Worm (Caenorhabditis elegans): ENCODE results near the gene rrp-1.

The rrp-1 gene

DNA sequence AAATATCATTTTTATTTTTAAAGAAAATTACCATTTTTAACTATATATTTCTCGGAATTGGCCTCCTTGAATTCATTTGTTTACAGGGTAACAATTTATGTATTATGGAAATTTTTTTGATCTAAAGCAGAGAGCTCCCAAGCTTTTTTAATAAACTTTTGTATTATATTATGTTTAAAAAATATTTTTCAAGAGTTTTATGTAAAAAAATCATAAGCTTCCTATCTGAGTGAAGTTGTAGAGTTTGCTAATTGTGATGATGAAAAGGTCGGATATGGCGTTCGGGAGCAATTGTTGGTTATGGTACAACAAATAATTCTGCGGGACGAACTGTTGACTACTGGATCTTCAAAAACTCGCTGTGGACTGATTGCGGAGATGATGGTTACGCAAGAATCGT, 39.2 kb upstream of the rrp-1 start, which contains the start of gene F44D12.19:
TSS of gene F44D12.19 (plus strand) at position 301 of the 400 bp plus-strand sequence.
- TF ChIP-seq ceh-62 (tag; optimal IDR thresholded peaks at IDR 0.05) (no peak), vab-7 (GFP tag; IDR thresholded peaks at IDR 0.05) (no peak), F37D6.2 (tag; optimal IDR thresholded peaks at IDR 0.05) (no peak), ceh-20 (GFP tag; IDR thresholded peaks at IDR 0.05) (no peak), hif-1 (tag; optimal IDR thresholded peaks at IDR 0.05) (no peak), lin-38 (GFP tag; IDR thresholded peaks at IDR 0.05) (no peak), daf-8 (GFP tag; IDR thresholded peaks at IDR 0.05) (no peak), T26A8.4 (GFP tag; IDR thresholded peaks at IDR 0.05) (no peak), nhr-111 (GFP tag; optimal IDR thresholded peaks at IDR 0.05) (no peak)

DNA sequence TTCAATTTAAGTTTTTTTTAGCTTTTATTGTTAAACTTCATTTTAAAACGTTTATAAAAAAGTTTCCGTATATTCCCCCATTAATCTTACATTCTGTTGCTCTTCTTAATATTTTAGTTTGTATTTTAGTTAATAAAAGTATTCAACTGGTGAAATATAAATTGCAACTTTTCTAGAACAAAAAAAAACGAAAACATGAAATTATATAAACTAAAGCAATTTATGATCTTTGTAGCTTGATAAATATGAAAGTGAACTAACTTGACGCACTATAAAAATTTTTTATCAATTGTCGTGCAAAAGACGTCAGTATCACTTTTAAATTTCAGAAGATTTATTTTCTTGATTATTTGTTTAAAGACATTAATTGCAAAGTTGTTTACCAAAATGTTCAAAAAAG, 35.6 kb upstream of the rrp-1 start, which contains the start of gene F44D12.2:
TSS of gene F44D12.2 (minus strand) at position 101 of the 400 bp plus-strand sequence.
- TF ChIP-seq aha-1 (tag) (peak; percentile 6), nhr-28 (tag; optimal IDR thresholded peaks at IDR 0.05) (peak; percentile 76), zip-2 (tag; optimal IDR thresholded peaks at IDR 0.05) (no peak), F26F4.8 (GFP tag; conservative IDR thresholded peaks at IDR 0.05) (no peak), daf-16 (GFP tag; optimal IDR thresholded peaks at IDR 0.05) (no peak), daf-16 (tag; optimal IDR thresholded peaks at IDR 0.05) (peak; percentile 37), unc-62 (GFP tag; optimal IDR thresholded peaks at IDR 0.05 in 1 of 2) (no peak), unc-62 (tag; optimal IDR thresholded peaks at IDR 0.05) (no peak)

DNA sequence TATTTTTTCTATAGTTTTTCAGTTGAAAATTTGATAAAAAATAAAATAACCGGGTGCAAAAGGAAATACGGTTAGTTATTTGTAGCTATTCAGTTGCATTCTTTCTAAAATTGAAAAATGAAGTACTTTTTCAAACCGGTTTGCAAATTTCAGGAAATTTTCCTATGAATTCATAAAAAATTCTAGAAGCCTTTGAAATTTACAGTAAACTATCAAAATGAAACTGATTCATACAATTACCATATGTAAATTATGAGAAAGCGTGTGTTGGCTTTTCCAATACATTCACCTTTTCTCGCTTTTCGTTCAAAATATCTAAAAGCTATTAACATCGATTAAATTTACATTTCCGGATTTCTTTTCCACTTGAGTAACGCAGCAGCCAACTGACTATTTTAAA, 34.9 kb upstream of the rrp-1 start, which contains the start of gene ent-7:
TSS of gene ent-7 (plus strand) at position 301 of the 400 bp plus-strand sequence.
- TF ChIP-seq pha-4 (GFP tag; IDR thresholded peaks at IDR 0.05) (no peak), pha-4 (tag; optimal IDR thresholded peaks at IDR 0.05) (no peak), daf-8 (GFP tag; IDR thresholded peaks at IDR 0.05) (no peak), dmd-6 (GFP tag; IDR thresholded peaks at IDR 0.05) (no peak), dmd-9 (GFP tag; IDR thresholded peaks at IDR 0.05) (no peak), lin-29 (GFP tag; IDR thresholded peaks at IDR 0.05) (no peak), set-16 (GFP tag; IDR thresholded peaks at IDR 0.05) (no peak), zip-2 (tag; optimal IDR thresholded peaks at IDR 0.05) (no peak), ces-1 (GFP tag; optimal IDR thresholded peaks at IDR 0.05) (no peak), egl-27 (tag; optimal IDR thresholded peaks at IDR 0.05) (no peak), fos-1 (tag; optimal IDR thresholded peaks at IDR 0.05) (no peak), dmd-8 (GFP tag; IDR thresholded peaks at IDR 0.05) (no peak), hlh-11 (tag; optimal IDR thresholded peaks at IDR 0.05) (no peak), Y105C5A.15 (GFP tag; IDR thresholded peaks at IDR 0.05) (no peak), T20F7.1 (GFP tag; optimal IDR thresholded peaks at IDR 0.05) (no peak)

DNA sequence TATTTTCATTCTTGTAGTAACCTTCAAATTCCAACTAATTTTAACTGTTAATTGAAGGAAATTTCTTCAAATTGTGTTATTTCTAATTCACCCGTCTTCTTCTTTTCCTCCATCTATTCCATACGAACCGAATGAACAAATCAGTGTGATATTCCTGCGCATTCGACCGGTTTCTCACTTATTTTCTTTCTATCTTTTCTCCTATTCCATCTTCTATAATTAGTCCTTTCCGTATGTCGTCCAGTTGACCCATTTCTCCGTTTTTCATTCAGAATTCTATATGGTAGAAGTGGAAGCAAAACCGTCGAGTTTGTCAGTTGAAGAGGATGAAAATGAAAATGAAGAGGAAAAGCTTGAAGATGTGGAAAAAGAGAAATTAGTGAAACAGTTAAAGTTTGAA, 27.5 kb upstream of the rrp-1 start, which contains the start of gene magu-4:
TSS of gene magu-4 (plus strand) at position 218 of the 400 bp plus-strand sequence.
- no peak for TF ChIP-seq mdl-1 (tag; optimal IDR thresholded peaks at IDR 0.05)
- peak; percentile 60 for TF ChIP-seq aha-1 (tag)
- no peak for TF ChIP-seq lin-39 (tag; optimal IDR thresholded peaks at IDR 0.05)
- no peak for TF ChIP-seq madf-9 (GFP tag; conservative IDR thresholded peaks at IDR 0.05)
- TF ChIP-seq ces-1 (GFP tag; optimal IDR thresholded peaks at IDR 0.05), result no peak

DNA sequence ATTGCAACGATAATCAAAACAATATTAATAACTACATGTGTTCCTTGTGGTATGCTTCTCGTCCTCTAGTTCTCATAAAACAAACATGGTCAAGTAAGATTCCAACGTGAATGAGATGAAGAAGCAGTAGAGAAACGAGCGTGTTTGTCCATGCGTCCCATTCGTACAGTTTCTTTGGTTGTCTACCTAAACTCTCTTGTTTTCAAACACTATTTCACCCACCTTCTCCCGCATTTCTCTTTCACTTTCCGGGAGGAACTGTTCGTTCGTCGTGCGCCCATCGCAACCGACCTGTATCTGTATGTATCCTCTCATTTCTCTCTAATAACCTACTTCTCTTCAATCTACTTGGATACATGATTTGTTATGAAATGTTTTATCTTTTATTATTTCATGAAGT, 25.7 kb upstream of the rrp-1 start:
- TF ChIP-seq mep-1 (tag; optimal IDR thresholded peaks at IDR 0.05) (no peak), ces-1 (GFP tag; optimal IDR thresholded peaks at IDR 0.05) (no peak), lin-13 (GFP tag; optimal IDR thresholded peaks at IDR 0.05) (no peak), spr-1 (tag; optimal IDR thresholded peaks at IDR 0.05) (no peak), unc-130 (GFP tag; optimal IDR thresholded peaks at IDR 0.05) (no peak), lin-39 (tag; optimal IDR thresholded peaks at IDR 0.05) (no peak), lin-15B (tag; optimal IDR thresholded peaks at IDR 0.05) (no peak), zfp-3 (GFP tag; conservative IDR thresholded peaks at IDR 0.05) (no peak), tag-97 (GFP tag; IDR thresholded peaks at IDR 0.05) (no peak), madf-5 (GFP tag; IDR thresholded peaks at IDR 0.05) (0 out of 4 replicates have a peak, but pooled peaks of 1 of the 2 experiments have one; percentile 16), dpl-1 (GFP tag; optimal IDR thresholded peaks at IDR 0.05) (no peak), F26F4.8 (GFP tag; conservative IDR thresholded peaks at IDR 0.05) (no peak), R02D3.7 (tag; optimal IDR thresholded peaks at IDR 0.05) (no peak), egl-27 (tag; optimal IDR thresholded peaks at IDR 0.05) (no peak), mxl-2 (GFP tag; conservative IDR thresholded peaks at IDR 0.05) (no peak), Y48G9A.11 (GFP tag; IDR thresholded peaks at IDR 0.05) (no peak), D1046.2 (GFP tag; IDR thresholded peaks at IDR 0.05) (no peak), nhr-237 (tag; optimal IDR thresholded peaks at IDR 0.05) (no peak)
